Worm (Caenorhabditis elegans) whole organism, mixed stage, embryonic: ENCODE data around the gene F42F12.4.
A peak's percentile ranks its signal among the peaks of the same experiment; 100 is the strongest.

ENCODE experiments used
- M03D4.4 ChIP-seq: sonication (generic microtip); optimal IDR thresholded peaks from 2 replicates; lab custom pipeline; 2017; ENCODE audit warnings: mild to moderate bottlenecking, missing genetic modification characterization, missing compliant biosample characterization
- bed-3 ChIP-seq: fragments of 200-800 bp; sonication (Bioruptor generic); optimal IDR thresholded peaks from 3 replicates; lab custom pipeline; 2018; ENCODE audit warnings: mild to moderate bottlenecking, missing genetic modification characterization, moderate library complexity, missing compliant biosample characterization
- ceh-39 ChIP-seq: fragments of 150-350 bp; optimal IDR thresholded peaks from 2 replicates; lab custom pipeline; 2014; ENCODE audit warnings: missing biosample characterization, missing genetic modification characterization
- ceh-43 ChIP-seq: fragments of 200-800 bp; sonication (Bioruptor generic); optimal IDR thresholded peaks from 2 replicates; lab custom pipeline; 2018; ENCODE audit warnings: mild to moderate bottlenecking, missing genetic modification characterization, moderate library complexity, missing compliant biosample characterization
- ceh-83 ChIP-seq: fragments of 200-800 bp; sonication (Bioruptor generic); optimal IDR thresholded peaks from 2 replicates; lab custom pipeline; 2018; ENCODE audit warnings: mild to moderate bottlenecking, missing genetic modification characterization, missing compliant biosample characterization
- ces-1 ChIP-seq: fragments of 150-350 bp; optimal IDR thresholded peaks from 2 replicates; lab custom pipeline; 2014; ENCODE audit warnings: missing biosample characterization, missing genetic modification reagents, missing genetic modification characterization
- cnd-1 ChIP-seq: fragments of 200-800 bp; sonication (Bioruptor generic); optimal IDR thresholded peaks from 2 replicates; lab custom pipeline; 2018; ENCODE audit warnings: mild to moderate bottlenecking, missing genetic modification characterization, missing compliant biosample characterization
- drap-1 ChIP-seq: fragments of 200-800 bp; sonication (Bioruptor generic); optimal IDR thresholded peaks from 3 replicates; lab custom pipeline; 2018; ENCODE audit warnings: mild to moderate bottlenecking, missing genetic modification characterization, missing compliant biosample characterization
- elt-1 ChIP-seq: sonication (generic microtip); optimal IDR thresholded peaks from 2 replicates; lab custom pipeline; 2017; ENCODE audit warnings: missing genetic modification characterization, mild to moderate bottlenecking, missing compliant biosample characterization, antibody characterized with exemption, moderate library complexity, borderline replicate concordance; ENCODE audit not compliant: insufficient read depth
- elt-3 ChIP-seq: fragments of 150-350 bp; optimal IDR thresholded peaks from 2 replicates; lab custom pipeline; 2014; ENCODE audit warnings: missing biosample characterization, missing genetic modification characterization
- flh-1 ChIP-seq: fragments of 200-800 bp; sonication (Bioruptor generic); optimal IDR thresholded peaks from 2 replicates; lab custom pipeline; 2018; ENCODE audit warnings: mild to moderate bottlenecking, missing genetic modification characterization, moderate library complexity, missing compliant biosample characterization
- ham-2 ChIP-seq: fragments of 200-800 bp; sonication (Bioruptor generic); optimal IDR thresholded peaks from 2 replicates; lab custom pipeline; 2018; ENCODE audit warnings: mild to moderate bottlenecking, missing genetic modification characterization, missing compliant biosample characterization
- hlh-1 ChIP-seq: fragments of 150-350 bp; optimal IDR thresholded peaks from 2 replicates; lab custom pipeline; 2014; ENCODE audit warnings: missing biosample characterization, missing genetic modification reagents, missing genetic modification characterization
- lin-13 ChIP-seq: fragments of 150-350 bp; optimal IDR thresholded peaks from 2 replicates; lab custom pipeline; 2014; ENCODE audit warnings: missing biosample characterization, missing genetic modification characterization
- lin-32 ChIP-seq: fragments of 200-800 bp; sonication (Bioruptor generic); optimal IDR thresholded peaks from 2 replicates; lab custom pipeline; 2018; ENCODE audit warnings: mild to moderate bottlenecking, missing genetic modification characterization, missing compliant biosample characterization
- lsy-2 ChIP-seq: fragments of 150-350 bp; optimal IDR thresholded peaks from 2 replicates; lab custom pipeline; 2014; ENCODE audit warnings: missing biosample characterization, missing genetic modification characterization
- mab-5 ChIP-seq: fragments of 150-350 bp; optimal IDR thresholded peaks from 2 replicates; lab custom pipeline; 2014; ENCODE audit warnings: missing biosample characterization, missing genetic modification characterization
- mep-1 ChIP-seq: fragments of 150-350 bp; optimal IDR thresholded peaks from 2 replicates; lab custom pipeline; 2017; ENCODE audit warnings: missing biosample characterization, missing genetic modification reagents, missing genetic modification characterization, inconsistent platforms
- mls-2 ChIP-seq: sonication (generic microtip); optimal IDR thresholded peaks from 2 replicates; lab custom pipeline; 2016; ENCODE audit warnings: mild to moderate bottlenecking, missing genetic modification characterization, moderate library complexity, missing compliant biosample characterization
- nhr-12 ChIP-seq: fragments of 150-350 bp; optimal IDR thresholded peaks from 2 replicates; lab custom pipeline; 2014; ENCODE audit warnings: missing biosample characterization, missing genetic modification characterization
- nhr-2 ChIP-seq: fragments of 150-350 bp; optimal IDR thresholded peaks from 2 replicates; lab custom pipeline; 2014; ENCODE audit warnings: missing biosample characterization, missing genetic modification characterization
- nhr-237 ChIP-seq: fragments of 150-350 bp; optimal IDR thresholded peaks from 2 replicates; lab custom pipeline; 2014; ENCODE audit warnings: missing biosample characterization, missing genetic modification characterization
- nhr-28 ChIP-seq: fragments of 150-350 bp; optimal IDR thresholded peaks from 2 replicates; lab custom pipeline; 2014; ENCODE audit warnings: missing biosample characterization, missing genetic modification characterization
- nhr-76 ChIP-seq: sonication (generic microtip); optimal IDR thresholded peaks from 2 replicates; lab custom pipeline; 2017; ENCODE audit warnings: missing biosample characterization, missing genetic modification characterization
- pha-4 ChIP-seq: fragments of 150-350 bp; optimal IDR thresholded peaks from 2 replicates; lab custom pipeline; 2018; ENCODE audit warnings: missing biosample characterization, missing genetic modification reagents, missing genetic modification characterization
- sem-2 ChIP-seq: fragments of 200-800 bp; sonication (Bioruptor generic); optimal IDR thresholded peaks from 2 replicates; lab custom pipeline; 2018; ENCODE audit warnings: mild to moderate bottlenecking, missing genetic modification characterization, missing compliant biosample characterization
- snpc-4 ChIP-seq: fragments of 150-350 bp; optimal IDR thresholded peaks from 2 replicates; lab custom pipeline; 2014; ENCODE audit warnings: missing biosample characterization, missing genetic modification characterization
- sptf-1 ChIP-seq: sonication (generic microtip); optimal IDR thresholded peaks from 2 replicates; lab custom pipeline; 2017; ENCODE audit warnings: mild to moderate bottlenecking, missing genetic modification characterization, moderate library complexity, missing compliant biosample characterization
- unc-120 ChIP-seq: sonication (generic microtip); optimal IDR thresholded peaks from 2 replicates; lab custom pipeline; 2017; ENCODE audit warnings: missing genetic modification characterization, missing compliant biosample characterization; ENCODE audit not compliant: poor library complexity, severe bottlenecking
- unc-62 ChIP-seq: fragments of 150-350 bp; optimal IDR thresholded peaks from 2 replicates; lab custom pipeline; 2014; ENCODE audit warnings: missing biosample characterization, missing genetic modification reagents, missing genetic modification characterization
- zip-8 ChIP-seq: fragments of 150-350 bp; optimal IDR thresholded peaks from 2 replicates; lab custom pipeline; 2014; ENCODE audit warnings: missing biosample characterization, missing genetic modification characterization
- ztf-11 ChIP-seq: fragments of 150-350 bp; optimal IDR thresholded peaks from 2 replicates; lab custom pipeline; 2014; ENCODE audit warnings: missing biosample characterization, missing genetic modification characterization

The F42F12.4 gene

ce11 chrX:12326424-12326823 is 26.3 kb downstream of the F42F12.4 start, which contains the start of gene srd-41:
srd-41 (plus strand) TSS chrX:12326724.
- TF ChIP-seq ceh-43 (no peak), lin-32 (GFP tag; lab: Kevin White, UChicago) (no peak), elt-3 (tag; lab: Kevin White, UChicago) (no peak), unc-62 (GFP tag; lab: Kevin White, UChicago) (no peak), elt-1 (tag; lab: Kevin White, UChicago) (no peak), lsy-2 (no peak), zip-8 (no peak), ham-2 (GFP tag; lab: Kevin White, UChicago) (no peak), mls-2 (no peak), nhr-28 (no peak), unc-120 (tag; lab: Kevin White, UChicago) (no peak), sem-2 (no peak), hlh-1 (tag; lab: Kevin White, UChicago) (no peak), drap-1 (GFP tag; lab: Kevin White, UChicago) (no peak), lin-13 (tag; lab: Kevin White, UChicago) (no peak), flh-1 (GFP tag; lab: Kevin White, UChicago) (no peak)

- TF ChIP-seq nhr-237 (tag; lab: Kevin White, UChicago) (no peak), nhr-76 (tag; lab: Kevin White, UChicago) (no peak), zip-8 (no peak), M03D4.4 (tag; lab: Kevin White, UChicago) (no peak), nhr-12 (tag; lab: Kevin White, UChicago) (no peak), lsy-2 (no peak), pha-4 (tag; lab: Kevin White, UChicago) (no peak), snpc-4 (tag; lab: Kevin White, UChicago) (no peak), hlh-1 (tag; lab: Kevin White, UChicago) (no peak), cnd-1 (tag; lab: Kevin White, UChicago) (no peak), bed-3 (GFP tag; lab: Kevin White, UChicago) (no peak), nhr-28 (no peak), lin-13 (tag; lab: Kevin White, UChicago) (no peak), ceh-83 (no peak), sem-2 (no peak)
Measured at ce11 chrX:12323439-12323838, 29.3 kb downstream of the F42F12.4 start, which contains the start of gene srd-40. srd-40 (plus strand) TSS chrX:12323739.

ce11 chrX:12321357-12321756 is 31.4 kb downstream of the F42F12.4 start, which contains the start of gene F17A2.13:
F17A2.13 (plus strand) TSS chrX:12321657.
- TF ChIP-seq lin-32 (GFP tag; lab: Kevin White, UChicago), result no peak
- TF ChIP-seq mls-2, result no peak
- TF ChIP-seq zip-8, result no peak
- TF ChIP-seq nhr-76 (tag; lab: Kevin White, UChicago), result no peak
- TF ChIP-seq nhr-2 (tag; lab: Kevin White, UChicago), result no peak
- no peak for TF ChIP-seq nhr-12 (tag; lab: Kevin White, UChicago)
- no peak for TF ChIP-seq M03D4.4 (tag; lab: Kevin White, UChicago)
- TF ChIP-seq ztf-11 (tag; lab: Kevin White, UChicago), result no peak
- no peak for TF ChIP-seq hlh-1 (tag; lab: Kevin White, UChicago)
- no peak for TF ChIP-seq sptf-1
- TF ChIP-seq ces-1, result no peak
- TF ChIP-seq elt-3 (tag; lab: Kevin White, UChicago), result no peak
- TF ChIP-seq sem-2, result no peak
- no peak for TF ChIP-seq lsy-2
- no peak for TF ChIP-seq ceh-39 (tag; lab: Kevin White, UChicago)
- TF ChIP-seq, all 35 proteins: peak for 0

- TF ChIP-seq zip-8 (peak; percentile 50), unc-62 (GFP tag; lab: Kevin White, UChicago) (peak; percentile 51), cnd-1 (tag; lab: Kevin White, UChicago) (peak; percentile 36), ceh-39 (tag; lab: Kevin White, UChicago) (peak; percentile 63), nhr-2 (tag; lab: Kevin White, UChicago) (peak; percentile 74), elt-1 (tag; lab: Kevin White, UChicago) (no peak), nhr-28 (no peak), flh-1 (GFP tag; lab: Kevin White, UChicago) (no peak)
Measured at ce11 chrX:12320737-12321136, 32.0 kb downstream of the F42F12.4 start, which contains the start of gene ceh-40. ceh-40 (minus strand) TSS chrX:12320777.

- no peak for TF ChIP-seq ceh-83
- TF ChIP-seq lin-32 (GFP tag; lab: Kevin White, UChicago), result no peak
- no peak for TF ChIP-seq unc-120 (tag; lab: Kevin White, UChicago)
- TF ChIP-seq nhr-237 (tag; lab: Kevin White, UChicago), result no peak
- TF ChIP-seq nhr-12 (tag; lab: Kevin White, UChicago), result no peak
- TF ChIP-seq mep-1 (tag; lab: Kevin White, UChicago), result no peak
- TF ChIP-seq mab-5, result no peak
- TF ChIP-seq mls-2, result no peak
- no peak for TF ChIP-seq hlh-1 (tag; lab: Kevin White, UChicago)
- TF ChIP-seq M03D4.4 (tag; lab: Kevin White, UChicago), result no peak
- TF ChIP-seq zip-8, result no peak
- no peak for TF ChIP-seq ceh-43
- no peak for TF ChIP-seq elt-3 (tag; lab: Kevin White, UChicago)
Measured at ce11 chrX:12317560-12317959, 35.2 kb downstream of the F42F12.4 start.
